Fruit fly (Drosophila melanogaster) whole organism, embryonic: ENCODE results near the gene CG11353.
A peak's percentile ranks its signal among the peaks of the same experiment; 100 is the strongest.

ENCODE experiments used
- ATbp ChIP-seq: fragments of 200-800 bp; sonication (Bioruptor generic); optimal IDR thresholded peaks from 2 replicates; lab custom pipeline; 2017; ENCODE audit warnings: missing biosample characterization, mild to moderate bottlenecking, missing genetic modification characterization, missing genetic modification reagents
- Abd-B ChIP-seq: fragments of 200-800 bp; sonication (Bioruptor generic); optimal IDR thresholded peaks from 2 replicates; lab custom pipeline; 2018; ENCODE audit warnings: missing biosample characterization, mild to moderate bottlenecking, missing genetic modification characterization, moderate library complexity
- Aef1 ChIP-seq: fragments of 200-800 bp; sonication (Bioruptor generic); IDR thresholded peaks from 3 replicates; pipeline ENCODE4 v1.3.6; 2022; ENCODE audit warnings: missing biosample characterization, missing genetic modification characterization
- Asciz ChIP-seq: fragments of 200-800 bp; sonication (Bioruptor generic); optimal IDR thresholded peaks from 2 replicates; lab custom pipeline; 2017; ENCODE audit warnings: missing biosample characterization, mild to moderate bottlenecking, missing genetic modification characterization, missing genetic modification reagents
- CG10543 ChIP-seq: fragments of 200-800 bp; sonication (Bioruptor generic); optimal IDR thresholded peaks from 3 replicates; lab custom pipeline; 2017; ENCODE audit warnings: missing biosample characterization, mild to moderate bottlenecking, missing genetic modification characterization, moderate library complexity
- CG11093 ChIP-seq: fragments of 200-800 bp; sonication (Bioruptor generic); IDR thresholded peaks from 3 replicates; pipeline ENCODE4 v1.3.6; 2022; ENCODE audit warnings: missing biosample characterization, missing genetic modification characterization
- CG13424 ChIP-seq: fragments of 200-800 bp; sonication (Bioruptor generic); optimal IDR thresholded peaks from 2 replicates; lab custom pipeline; 2019; ENCODE audit warnings: missing biosample characterization, mild to moderate bottlenecking, missing genetic modification characterization, moderate library complexity
- CG14710 ChIP-seq: fragments of 200-800 bp; sonication (Bioruptor generic); optimal IDR thresholded peaks from 3 replicates; lab custom pipeline; 2019; ENCODE audit warnings: missing biosample characterization, mild to moderate bottlenecking, missing genetic modification characterization, moderate library complexity
- CG15269 ChIP-seq: fragments of 200-800 bp; sonication (Bioruptor generic); optimal IDR thresholded peaks from 2 replicates; lab custom pipeline; 2018; ENCODE audit warnings: missing biosample characterization, mild to moderate bottlenecking, missing genetic modification characterization, moderate library complexity
- CG1529 ChIP-seq: fragments of 200-800 bp; sonication (Bioruptor generic); optimal IDR thresholded peaks from 3 replicates; lab custom pipeline; 2018; ENCODE audit warnings: missing biosample characterization, missing genetic modification characterization
- CG17912 ChIP-seq: fragments of 200-800 bp; sonication (Bioruptor generic); optimal IDR thresholded peaks from 2 replicates; lab custom pipeline; 2018; ENCODE audit warnings: missing biosample characterization, mild to moderate bottlenecking, missing genetic modification characterization
- CG18262 ChIP-seq: fragments of 200-800 bp; optimal IDR thresholded peaks from 3 replicates; lab custom pipeline; 2019; ENCODE audit warnings: missing biosample characterization, mild to moderate bottlenecking, missing genetic modification characterization, moderate library complexity
- CG2875 ChIP-seq: fragments of 200-800 bp; sonication (Bioruptor generic); optimal IDR thresholded peaks from 2 replicates; lab custom pipeline; 2017; ENCODE audit warnings: missing biosample characterization, mild to moderate bottlenecking, missing genetic modification characterization, missing genetic modification reagents
- CG6689 ChIP-seq: fragments of 200-800 bp; sonication (Bioruptor generic); IDR thresholded peaks from 2 replicates; pipeline ENCODE4 v1.3.6; 2022; ENCODE audit warnings: missing biosample characterization, missing genetic modification characterization
- CG7745 ChIP-seq: fragments of 200-800 bp; sonication (Bioruptor generic); optimal IDR thresholded peaks from 2 replicates; lab custom pipeline; 2018; ENCODE audit warnings: missing biosample characterization, mild to moderate bottlenecking, missing genetic modification characterization, moderate library complexity
- CG7839 ChIP-seq: fragments of 200-800 bp; sonication (Bioruptor generic); optimal IDR thresholded peaks from 3 replicates; lab custom pipeline; 2018; ENCODE audit warnings: missing biosample characterization, mild to moderate bottlenecking, missing genetic modification characterization, moderate library complexity
- CkIIα-i1 ChIP-seq: fragments of 200-800 bp; sonication (Bioruptor generic); IDR thresholded peaks from 2 replicates; pipeline ENCODE4 v1.3.6; 2022; ENCODE audit warnings: missing biosample characterization, missing genetic modification characterization
- CoRest ChIP-seq: fragments of 200-800 bp; sonication (Bioruptor generic); optimal IDR thresholded peaks from 3 replicates; lab custom pipeline; 2018; ENCODE audit warnings: missing biosample characterization, mild to moderate bottlenecking, missing genetic modification characterization, moderate library complexity
- Fer3 ChIP-seq: fragments of 200-800 bp; sonication (Bioruptor generic); optimal IDR thresholded peaks from 2 replicates; lab custom pipeline; 2018; ENCODE audit warnings: missing biosample characterization, mild to moderate bottlenecking, missing genetic modification characterization, moderate library complexity
- H2.0 ChIP-seq: fragments of 200-800 bp; sonication (Bioruptor generic); IDR thresholded peaks from 2 replicates; pipeline ENCODE4 v1.3.6; 2022; ENCODE audit warnings: missing biosample characterization, missing genetic modification characterization
- Hr51 ChIP-seq, 2 experiments: fragments of 200-800 bp; sonication (Bioruptor generic); optimal IDR thresholded peaks; 2 replicates in 1 of 2; 3 replicates in 1 of 2; lab custom pipeline; 2016 to 2018; ENCODE audit warnings: missing biosample characterization in 2 of 2, missing genetic modification characterization in 2 of 2, mild to moderate bottlenecking in 1 of 2, moderate library complexity in 1 of 2
- NC2β ChIP-seq: fragments of 200-800 bp; sonication (Bioruptor generic); optimal IDR thresholded peaks from 2 replicates; lab custom pipeline; 2016; ENCODE audit warnings: missing biosample characterization, missing genetic modification characterization
- PHDP ChIP-seq: fragments of 200-800 bp; sonication (Bioruptor generic); optimal IDR thresholded peaks from 3 replicates; lab custom pipeline; 2018; ENCODE audit warnings: missing biosample characterization, mild to moderate bottlenecking, missing genetic modification characterization, moderate library complexity
- Sox100B ChIP-seq: fragments of 200-800 bp; sonication (Bioruptor generic); optimal IDR thresholded peaks from 3 replicates; lab custom pipeline; 2018; ENCODE audit warnings: missing biosample characterization, mild to moderate bottlenecking, missing genetic modification characterization
- Ssrp ChIP-seq: fragments of 200-800 bp; sonication (Bioruptor generic); optimal IDR thresholded peaks from 2 replicates; lab custom pipeline; 2018; ENCODE audit warnings: missing biosample characterization, mild to moderate bottlenecking, missing genetic modification characterization, moderate library complexity
- Taf1 ChIP-seq: fragments of 200-800 bp; sonication (Bioruptor generic); IDR thresholded peaks from 2 replicates; pipeline ENCODE4 v1.3.6; 2022; ENCODE audit warnings: missing biosample characterization, missing genetic modification characterization
- Xrp1 ChIP-seq: fragments of 200-800 bp; sonication (Bioruptor generic); IDR thresholded peaks from 2 replicates; pipeline ENCODE4 v1.3.6; 2022; ENCODE audit warnings: missing biosample characterization, missing genetic modification characterization
- abd-A ChIP-seq: fragments of 200-800 bp; sonication (Bioruptor generic); optimal IDR thresholded peaks from 3 replicates; lab custom pipeline; 2019; ENCODE audit warnings: missing biosample characterization, mild to moderate bottlenecking, missing genetic modification characterization, moderate library complexity
- ap ChIP-seq: fragments of 200-800 bp; sonication (Bioruptor generic); IDR thresholded peaks from 2 replicates; pipeline ENCODE4 v1.3.6; 2022; ENCODE audit warnings: missing biosample characterization, missing genetic modification characterization
- bbx ChIP-seq: fragments of 200-800 bp; sonication (Bioruptor generic); IDR thresholded peaks from 2 replicates; pipeline ENCODE4 v1.3.6; 2022; ENCODE audit warnings: missing biosample characterization, missing genetic modification characterization; ENCODE audit not compliant: partially characterized antibody
- chinmo ChIP-seq: fragments of 200-800 bp; sonication (Bioruptor generic); IDR thresholded peaks from 4 replicates; pipeline ENCODE4 v1.3.6; 2022; ENCODE audit warnings: missing biosample characterization, missing genetic modification characterization; ENCODE audit not compliant: partially characterized antibody
- croc ChIP-seq: fragments of 200-800 bp; sonication (Bioruptor generic); conservative IDR thresholded peaks from 3 replicates; pipeline ENCODE4 v1.3.6; 2022; ENCODE audit warnings: missing biosample characterization, missing genetic modification characterization
- danr ChIP-seq: fragments of 200-800 bp; sonication (Bioruptor generic); IDR thresholded peaks from 2 replicates; pipeline ENCODE4 v1.3.6; 2022; ENCODE audit warnings: missing biosample characterization, missing genetic modification characterization
- dmrt99B ChIP-seq: fragments of 200-800 bp; sonication (Bioruptor generic); optimal IDR thresholded peaks from 2 replicates; lab custom pipeline; 2018; ENCODE audit warnings: missing biosample characterization, mild to moderate bottlenecking, missing genetic modification characterization, moderate library complexity
- gce ChIP-seq: fragments of 200-800 bp; sonication (Bioruptor generic); IDR thresholded peaks from 3 replicates; pipeline ENCODE4 v1.3.6; 2022; ENCODE audit warnings: missing biosample characterization, missing genetic modification characterization
- ken ChIP-seq: fragments of 200-800 bp; sonication (Bioruptor generic); IDR thresholded peaks from 3 replicates; pipeline ENCODE4 v1.3.6; 2022; ENCODE audit warnings: missing biosample characterization, missing genetic modification characterization
- nerfin-1 ChIP-seq: fragments of 200-800 bp; sonication (Bioruptor generic); optimal IDR thresholded peaks from 3 replicates; lab custom pipeline; 2019; ENCODE audit warnings: missing biosample characterization, mild to moderate bottlenecking, missing genetic modification characterization, moderate library complexity
- nmo ChIP-seq: fragments of 200-800 bp; sonication (Bioruptor generic); optimal IDR thresholded peaks from 2 replicates; lab custom pipeline; 2018; ENCODE audit warnings: missing biosample characterization, mild to moderate bottlenecking, missing genetic modification characterization, moderate library complexity
- oc ChIP-seq: fragments of 200-800 bp; sonication (Bioruptor generic); optimal IDR thresholded peaks from 2 replicates; lab custom pipeline; 2018; ENCODE audit warnings: missing biosample characterization, mild to moderate bottlenecking, missing genetic modification characterization, moderate library complexity
- psq ChIP-seq: fragments of 200-800 bp; sonication (Bioruptor generic); optimal IDR thresholded peaks from 2 replicates; lab custom pipeline; 2017; ENCODE audit warnings: missing biosample characterization, missing genetic modification characterization
- slbo ChIP-seq: fragments of 200-800 bp; sonication (Bioruptor generic); IDR thresholded peaks from 2 replicates; pipeline ENCODE4 v1.3.6; 2022; ENCODE audit warnings: missing biosample characterization, missing genetic modification characterization
- tap ChIP-seq: fragments of 200-800 bp; optimal IDR thresholded peaks from 3 replicates; lab custom pipeline; 2019; ENCODE audit warnings: missing biosample characterization, mild to moderate bottlenecking, missing genetic modification characterization, moderate library complexity
- tin ChIP-seq: fragments of 200-800 bp; sonication (Bioruptor generic); optimal IDR thresholded peaks from 3 replicates; lab custom pipeline; 2016; ENCODE audit warnings: missing biosample characterization, missing genetic modification characterization
- trem ChIP-seq: fragments of 200-800 bp; optimal IDR thresholded peaks from 3 replicates; lab custom pipeline; 2019; ENCODE audit warnings: missing biosample characterization, mild to moderate bottlenecking, missing genetic modification characterization, moderate library complexity
- z ChIP-seq: fragments of 200-800 bp; sonication (Bioruptor generic); IDR thresholded peaks from 3 replicates; pipeline ENCODE4 v1.3.6; 2022; ENCODE audit warnings: missing biosample characterization, missing genetic modification characterization

CG11353 gene

DNA sequence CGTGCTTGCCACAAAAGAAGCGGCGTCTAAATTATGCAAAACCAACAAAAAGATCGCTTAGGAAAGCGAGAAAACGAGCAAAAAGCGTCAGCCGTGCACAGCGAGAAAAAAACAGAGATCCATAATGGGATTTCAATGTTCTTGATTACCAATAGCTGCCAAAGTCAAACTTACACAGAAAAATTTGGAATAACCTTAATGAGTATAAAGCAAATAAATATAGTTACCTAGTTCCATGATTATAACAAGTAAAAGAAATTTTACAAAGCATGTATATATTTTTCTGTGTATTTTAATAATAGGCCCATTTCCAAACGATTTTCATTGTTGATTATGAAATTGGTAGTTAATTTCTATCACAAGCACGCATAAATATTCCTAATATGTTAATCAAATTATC lies 971 bp downstream of the CG11353 start (continued):
- TF ChIP-seq Asciz (GFP tag; lab: Kevin White, UChicago) (peak; percentile 53), CkIIα-i1 (no peak), dmrt99B (tag; lab: Kevin White, UChicago) (peak; percentile 83), ATbp (GFP tag; lab: Kevin White, UChicago) (peak; percentile 58), Hr51 (GFP tag; optimal IDR thresholded peaks at IDR 0.05; lab: Kevin White, UChicago) (peak in 1 of 2 experiments; percentile 74), CG14710 (tag; lab: Kevin White, UChicago) (peak; percentile 23), abd-A (tag; lab: Kevin White, UChicago) (peak; percentile 71), nmo (GFP tag; lab: Kevin White, UChicago) (peak; percentile 46), Fer3 (tag; lab: Kevin White, UChicago) (peak; percentile 23), CG18262 (tag; lab: Kevin White, UChicago) (peak; percentile 56), slbo (peak; percentile 41), Taf1 (no peak), tap (peak; percentile 68), Xrp1 (GFP tag; lab: Robert Waterston, UW) (peak; percentile 37; the same call in 1 of the 2 replicates), CG17912 (GFP tag; lab: Kevin White, UChicago) (no peak), CG7839 (tag; lab: Kevin White, UChicago) (peak; percentile 56), nerfin-1 (tag; lab: Kevin White, UChicago) (peak; percentile 28), CG13424 (tag; lab: Kevin White, UChicago) (peak; percentile 58), CG6689 (GFP tag; lab: Robert Waterston, UW) (peak; percentile 38; the same call in 1 of the 2 replicates), Sox100B (peak; percentile 68), ap (0 out of 2 replicates have a peak, but pooled peaks have one; percentile 9), CG10543 (GFP tag; lab: Kevin White, UChicago) (no peak), CG7745 (no peak), PHDP (peak; percentile 38), croc (GFP tag; lab: Robert Waterston, UW) (0 out of 3 replicates have a peak, but pooled peaks have one; percentile 20), Aef1 (peak; percentile 27; the same call in 1 of the 3 replicates), CG15269 (tag; lab: Kevin White, UChicago) (peak; percentile 53), tin (GFP tag; lab: Kevin White, UChicago) (peak; percentile 20), ken (GFP tag; lab: Robert Waterston, UW) (peak; percentile 48; the same call in 1 of the 3 replicates), CG1529 (GFP tag; lab: Kevin White, UChicago) (no peak), CG2875 (GFP tag; lab: Kevin White, UChicago) (peak; percentile 1), bbx (GFP tag; lab: Robert Waterston, UW) (no peak), CG11093 (0 out of 3 replicates have a peak, but pooled peaks have one; percentile 11), trem (tag; lab: Kevin White, UChicago) (peak; percentile 17), CoRest (tag; lab: Kevin White, UChicago) (peak; percentile 31), Abd-B (GFP tag; lab: Kevin White, UChicago) (peak; percentile 21), danr (GFP tag; lab: Robert Waterston, UW) (peak; percentile 10; the same call in 1 of the 2 replicates), H2.0 (peak; percentile 36; the same call in 1 of the 2 replicates), Ssrp (tag; lab: Kevin White, UChicago) (peak; percentile 11)

DNA sequence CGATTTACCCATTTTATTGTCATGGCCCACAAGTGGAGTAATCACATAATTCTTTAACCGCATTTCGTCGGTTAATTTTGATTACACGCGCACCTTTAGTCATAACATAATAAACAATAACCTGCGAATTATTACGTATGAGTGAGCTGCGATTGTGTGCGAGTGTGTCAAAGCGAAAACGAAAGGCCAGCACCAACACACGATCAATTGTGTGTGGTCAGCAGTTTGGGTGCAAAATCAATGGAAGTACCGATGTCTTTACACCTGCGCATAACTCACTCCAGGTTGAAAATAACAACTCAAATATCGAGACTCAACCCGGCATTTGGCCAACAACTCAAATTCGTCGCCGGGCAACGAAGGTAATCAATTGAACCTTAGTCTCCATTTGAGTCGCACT lies 1.5 kb downstream of the CG11353 start:
- no peak for TF ChIP-seq psq (GFP tag; lab: Kevin White, UChicago)
- TF ChIP-seq oc (tag; lab: Kevin White, UChicago): no peak
- TF ChIP-seq z (GFP tag; lab: Robert Waterston, UW): peak; percentile 90
- TF ChIP-seq chinmo (GFP tag; lab: Robert Waterston, UW): 0 out of 4 replicates have a peak, but pooled peaks have one; percentile 39
- no peak for TF ChIP-seq NC2β (GFP tag; lab: Kevin White, UChicago)
- no peak for TF ChIP-seq gce (GFP tag; lab: Robert Waterston, UW)
- TF ChIP-seq, all 482 proteins: peak for 2
